Fruit fly (Drosophila melanogaster) whole organism, wandering third instar larva: ENCODE measurements around the gene dmt.

Source experiments
- Abd-B ChIP-seq: fragments of >200 bp; optimal IDR thresholded peaks from 2 replicates; lab custom pipeline; 2017; ENCODE audit warnings: missing biosample characterization, missing genetic modification characterization
- CG32264 ChIP-seq: fragments of 200-800 bp; sonication (Bioruptor generic); optimal IDR thresholded peaks from 2 replicates; lab custom pipeline; 2016; ENCODE audit warnings: missing biosample characterization, missing genetic modification characterization
- CG9705 ChIP-seq: fragments of 200-800 bp; sonication (Bioruptor generic); optimal IDR thresholded peaks from 2 replicates; lab custom pipeline; 2018; ENCODE audit warnings: missing biosample characterization, mild to moderate bottlenecking, missing genetic modification characterization
- Dfd ChIP-seq: fragments of >200 bp; optimal IDR thresholded peaks from 2 replicates; lab custom pipeline; 2017; ENCODE audit warnings: missing biosample characterization, missing genetic modification characterization
- Dif ChIP-seq: fragments of 200-275, 200-300 bp; sonication (Bioruptor generic); optimal IDR thresholded peaks from 2 replicates; lab custom pipeline; 2018; ENCODE audit warnings: missing biosample characterization, missing genetic modification characterization; ENCODE audit not compliant: partially characterized antibody
- GATAd ChIP-seq: sonication (Bioruptor generic); optimal IDR thresholded peaks from 2 replicates; lab custom pipeline; 2016; ENCODE audit warnings: missing biosample characterization, missing genetic modification characterization
- HLH106 ChIP-seq: fragments of 200-800 bp; optimal IDR thresholded peaks from 3 replicates; lab custom pipeline; 2019; ENCODE audit warnings: missing biosample characterization, mild to moderate bottlenecking, missing genetic modification characterization, moderate library complexity
- Hnf4 ChIP-seq: fragments of 200-800 bp; sonication (Bioruptor generic); optimal IDR thresholded peaks from 2 replicates; lab custom pipeline; 2016; ENCODE audit warnings: missing biosample characterization, mild to moderate bottlenecking, missing genetic modification characterization
- Hr78 ChIP-seq: fragments of >200 bp; optimal IDR thresholded peaks from 2 replicates; lab custom pipeline; 2017; ENCODE audit warnings: missing biosample characterization, missing genetic modification characterization
- Hr83 ChIP-seq: fragments of 200-300 bp; sonication (Bioruptor generic); optimal IDR thresholded peaks from 2 replicates; lab custom pipeline; 2016; ENCODE audit warnings: missing biosample characterization, mild to moderate bottlenecking, missing genetic modification characterization, moderate library complexity; ENCODE audit not compliant: poor library complexity, severe bottlenecking
- Jra ChIP-seq: sonication (Bioruptor generic); optimal IDR thresholded peaks from 2 replicates; lab custom pipeline; 2016; ENCODE audit warnings: missing biosample characterization, missing genetic modification characterization
- Myc ChIP-seq: fragments of >200 bp; optimal IDR thresholded peaks from 2 replicates; lab custom pipeline; 2017
- OdsH ChIP-seq: fragments of 200-800 bp; sonication (Bioruptor generic); optimal IDR thresholded peaks from 2 replicates; lab custom pipeline; 2016; ENCODE audit warnings: missing biosample characterization, mild to moderate bottlenecking, missing genetic modification characterization
- Rel ChIP-seq, 2 experiments: fragments of 200-800 bp; sonication (Bioruptor generic) in 1 of 2; optimal IDR thresholded peaks; 2 replicates in 1 of 2; 3 replicates in 1 of 2; lab custom pipeline; 2016 to 2019; ENCODE audit warnings: mild to moderate bottlenecking in 2 of 2, missing biosample characterization in 2 of 2, missing genetic modification characterization in 2 of 2, moderate library complexity in 1 of 2
- Sp1 ChIP-seq: fragments of 200-800 bp; sonication (Bioruptor generic); optimal IDR thresholded peaks from 3 replicates; lab custom pipeline; 2019; ENCODE audit warnings: missing biosample characterization, mild to moderate bottlenecking, missing genetic modification characterization, moderate library complexity
- Vsx2 ChIP-seq: fragments of 200-300, 225-300 bp; sonication (Bioruptor generic); optimal IDR thresholded peaks from 2 replicates; lab custom pipeline; 2018; ENCODE audit warnings: missing biosample characterization, missing genetic modification characterization; ENCODE audit not compliant: partially characterized antibody
- br ChIP-seq: fragments of 200-800 bp; sonication (Bioruptor generic); optimal IDR thresholded peaks from 2 replicates; lab custom pipeline; 2016; ENCODE audit warnings: missing biosample characterization, missing genetic modification characterization
- brk ChIP-seq: fragments of 200-800 bp; sonication (Bioruptor generic); optimal IDR thresholded peaks from 2 replicates; lab custom pipeline; 2016; ENCODE audit warnings: missing biosample characterization, mild to moderate bottlenecking, missing genetic modification characterization
- dl ChIP-seq, 2 experiments: fragments of 175-275, 200-275 bp in 1 of 2; fragments of 200-275 bp in 1 of 2; sonication (Bioruptor generic); optimal IDR thresholded peaks; lab custom pipeline; 2018; ENCODE audit warnings: mild to moderate bottlenecking in 2 of 2, missing biosample characterization in 2 of 2, missing genetic modification characterization in 2 of 2, moderate library complexity in 2 of 2; ENCODE audit not compliant: partially characterized antibody in 2 of 2, insufficient read depth in 1 of 2
- dmrt93B ChIP-seq: fragments of 200-800 bp; sonication (Bioruptor generic); optimal IDR thresholded peaks from 2 replicates; lab custom pipeline; 2018; ENCODE audit warnings: missing biosample characterization, mild to moderate bottlenecking, missing genetic modification characterization
- dsf ChIP-seq: sonication (Bioruptor generic); optimal IDR thresholded peaks from 2 replicates; lab custom pipeline; 2016; ENCODE audit warnings: missing biosample characterization, missing genetic modification characterization, borderline replicate concordance
- ey ChIP-seq: fragments of 200-800 bp; sonication (Bioruptor generic); optimal IDR thresholded peaks from 2 replicates; lab custom pipeline; 2016; ENCODE audit warnings: missing biosample characterization, missing genetic modification characterization
- foxo ChIP-seq, 2 experiments: fragments of 200-800 bp; sonication (Bioruptor generic); optimal IDR thresholded peaks; 2 replicates in 1 of 2; 3 replicates in 1 of 2; lab custom pipeline; 2016 to 2017; ENCODE audit warnings: missing biosample characterization in 2 of 2, missing genetic modification characterization in 2 of 2
- h ChIP-seq: fragments of 200-800 bp; sonication (Bioruptor generic); optimal IDR thresholded peaks from 3 replicates; lab custom pipeline; 2016; ENCODE audit warnings: missing biosample characterization, mild to moderate bottlenecking, missing genetic modification characterization
- jim ChIP-seq: fragments of 175-275, 200-325 bp; sonication (Bioruptor generic); optimal IDR thresholded peaks from 2 replicates; lab custom pipeline; 2016; ENCODE audit warnings: missing biosample characterization, mild to moderate bottlenecking, missing genetic modification characterization
- lola ChIP-seq: fragments of >200 bp; optimal IDR thresholded peaks from 2 replicates; lab custom pipeline; 2017; ENCODE audit warnings: missing biosample characterization, missing genetic modification characterization
- pan ChIP-seq: fragments of >200 bp; optimal IDR thresholded peaks from 2 replicates; lab custom pipeline; 2017
- psq ChIP-seq: fragments of 200-800 bp; sonication (Bioruptor generic); optimal IDR thresholded peaks from 3 replicates; lab custom pipeline; 2017; ENCODE audit warnings: missing biosample characterization, mild to moderate bottlenecking, missing genetic modification characterization, moderate library complexity
- rgr ChIP-seq: fragments of 200-800 bp; sonication (Bioruptor generic); optimal IDR thresholded peaks from 3 replicates; lab custom pipeline; 2016; ENCODE audit warnings: missing biosample characterization, mild to moderate bottlenecking, missing genetic modification characterization
- sage ChIP-seq: fragments of 200-800 bp; sonication (Bioruptor generic); optimal IDR thresholded peaks from 2 replicates; lab custom pipeline; 2016; ENCODE audit warnings: missing biosample characterization, mild to moderate bottlenecking, missing genetic modification characterization
- sv ChIP-seq: fragments of 200-800 bp; sonication (Bioruptor generic); optimal IDR thresholded peaks from 3 replicates; lab custom pipeline; 2016; ENCODE audit warnings: missing biosample characterization, missing genetic modification characterization
- tai ChIP-seq: sonication (Bioruptor generic); optimal IDR thresholded peaks from 2 replicates; lab custom pipeline; 2016; ENCODE audit warnings: missing biosample characterization, missing genetic modification characterization
- woc ChIP-seq: sonication (Bioruptor generic); optimal IDR thresholded peaks from 2 replicates; lab custom pipeline; 2016; ENCODE audit warnings: missing biosample characterization, mild to moderate bottlenecking, missing genetic modification characterization

Gene dmt

DNA sequence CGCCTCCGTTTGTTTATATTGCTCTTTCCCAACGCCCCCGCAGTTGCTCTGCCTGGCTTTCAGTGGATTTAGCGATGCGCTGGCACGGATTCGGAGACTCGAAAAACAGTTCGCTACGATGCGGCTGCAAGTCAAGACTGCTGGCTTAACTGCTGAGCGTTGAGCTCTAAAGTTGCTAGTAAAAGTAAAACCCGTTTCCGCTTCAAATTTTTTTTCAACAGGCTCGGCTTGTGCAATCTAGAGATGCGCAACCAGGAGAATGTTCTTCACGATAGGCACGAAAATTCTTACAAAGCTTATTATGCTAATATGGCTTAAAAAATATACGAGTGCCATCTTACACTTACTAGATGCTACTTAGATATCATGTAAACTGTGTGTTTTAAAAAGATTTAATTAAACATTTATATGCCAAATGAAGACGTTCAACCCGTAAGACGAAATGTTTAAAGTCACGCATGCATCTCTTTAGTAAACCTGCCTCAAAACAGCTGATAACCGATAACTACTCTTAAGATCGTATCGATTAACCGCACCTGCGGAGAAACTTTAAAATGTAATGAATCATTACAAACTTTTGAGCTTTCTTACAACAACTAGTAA lies 36.4 kb downstream of the dmt start, which contains the start of gene CG12948:
Gene CG12948 (minus strand): TSS at position 473 of the 603 bp plus-strand sequence.
- TF ChIP-seq foxo (GFP tag; optimal IDR thresholded peaks at IDR 0.05; lab: Kevin White, UChicago), result peak in 1 of 2 experiments; percentile 32
- TF ChIP-seq woc (GFP tag; lab: Kevin White, UChicago), result peak; percentile 96
- no peak for TF ChIP-seq Vsx2 (GFP tag; lab: Kevin White, UChicago)
- no peak for TF ChIP-seq Rel (GFP tag; optimal IDR thresholded peaks at IDR 0.05; lab: Kevin White, UChicago)
- TF ChIP-seq Rel (tag; optimal IDR thresholded peaks at IDR 0.05; lab: Kevin White, UChicago), result peak; percentile 65
- peak; percentile 10 for TF ChIP-seq dsf (GFP tag; lab: Kevin White, UChicago)
- TF ChIP-seq Dfd (GFP tag; lab: Kevin White, UChicago), result no peak
- TF ChIP-seq sage, result no peak
- no peak for TF ChIP-seq pan (lab: Kevin White, UChicago)
- TF ChIP-seq h (GFP tag; lab: Kevin White, UChicago), result no peak
- peak; percentile 79 for TF ChIP-seq HLH106 (tag; lab: Kevin White, UChicago)
- no peak for TF ChIP-seq Hr78 (GFP tag; lab: Kevin White, UChicago)
- TF ChIP-seq sv (GFP tag; lab: Kevin White, UChicago), result peak; percentile 55
- TF ChIP-seq brk (GFP tag; lab: Kevin White, UChicago), result no peak
- TF ChIP-seq Dif (GFP tag; lab: Kevin White, UChicago), result peak; percentile 17
- TF ChIP-seq rgr (GFP tag; lab: Kevin White, UChicago), result peak; percentile 73
- no peak for TF ChIP-seq tai (GFP tag; lab: Kevin White, UChicago)
- peak; percentile 80 for TF ChIP-seq br (GFP tag; lab: Kevin White, UChicago)
- no peak for TF ChIP-seq GATAd
- no peak for TF ChIP-seq dl (GFP tag; optimal IDR thresholded peaks at IDR 0.05; lab: Kevin White, UChicago; ENCODE audit: insufficient read depth in 1 of 2, partially characterized antibody in 2 of 2)
- no peak for TF ChIP-seq lola (GFP tag; lab: Kevin White, UChicago)
- TF ChIP-seq jim (GFP tag; lab: Kevin White, UChicago), result no peak
- TF ChIP-seq CG32264 (GFP tag; lab: Kevin White, UChicago), result no peak
- TF ChIP-seq CG9705 (GFP tag; lab: Kevin White, UChicago), result peak; percentile 74
- TF ChIP-seq Sp1 (GFP tag; lab: Kevin White, UChicago), result peak; percentile 76
- peak; percentile 51 for TF ChIP-seq ey (GFP tag; lab: Kevin White, UChicago)
- peak; percentile 50 for TF ChIP-seq Myc (lab: Kevin White, UChicago)
- no peak for TF ChIP-seq dmrt93B (GFP tag; lab: Kevin White, UChicago)
- TF ChIP-seq psq (GFP tag; lab: Kevin White, UChicago), result peak; percentile 53
- no peak for TF ChIP-seq Hr83
- TF ChIP-seq Hnf4 (GFP tag; lab: Kevin White, UChicago), result no peak
- peak; percentile 55 for TF ChIP-seq OdsH

DNA sequence ATGACTTTTGCATAAGTTTGCCTTT lies 36.7 kb downstream of the dmt start, which contains the start of gene PpD3:
Gene PpD3 (plus strand): TSS at position 1 of the 25 bp plus-strand sequence.
- TF ChIP-seq pan (lab: Kevin White, UChicago), result no peak
- TF ChIP-seq Abd-B (GFP tag; lab: Kevin White, UChicago), result no peak

DNA sequence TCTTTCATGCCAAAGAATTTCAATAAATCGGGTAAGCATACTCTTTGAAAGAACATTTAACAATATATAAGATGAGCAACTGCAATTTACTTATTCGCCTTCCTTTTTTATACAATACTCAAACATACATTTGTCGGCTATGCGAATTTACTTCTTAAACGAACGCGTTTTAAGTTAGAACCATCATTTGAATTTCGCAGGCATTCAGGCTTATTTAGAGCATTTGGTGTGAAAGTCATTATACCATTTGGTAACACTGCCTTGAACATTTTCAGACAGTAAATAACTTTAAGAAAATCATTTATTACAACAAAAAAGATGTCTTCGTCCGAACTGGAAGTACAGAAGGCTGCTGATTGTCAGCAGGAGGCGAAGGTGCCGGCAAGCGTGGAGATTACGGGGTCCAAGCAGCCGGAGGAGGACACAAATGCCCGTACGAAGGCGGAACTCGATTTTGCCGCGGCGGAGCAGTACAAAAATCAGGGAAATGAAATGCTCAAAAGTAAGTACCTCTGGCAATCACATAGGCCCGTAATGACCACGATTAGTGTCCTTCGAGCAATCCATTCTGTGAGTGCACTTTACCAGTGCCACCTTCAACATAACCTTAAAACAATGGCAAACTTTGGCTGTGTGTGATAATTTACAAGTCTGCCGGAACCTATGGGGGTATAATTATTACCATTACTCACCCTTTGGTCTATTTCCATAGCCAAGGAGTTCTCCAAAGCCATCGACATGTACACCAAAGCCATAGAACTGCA lies 37.1 kb downstream of the dmt start:
- TF ChIP-seq Jra (GFP tag; lab: Kevin White, UChicago), result no peak
- TF ChIP-seq dmrt93B (GFP tag; lab: Kevin White, UChicago), result no peak
- no peak for TF ChIP-seq sage
- no peak for TF ChIP-seq h (GFP tag; lab: Kevin White, UChicago)
- no peak for TF ChIP-seq psq (GFP tag; lab: Kevin White, UChicago)
- no peak for TF ChIP-seq Myc (lab: Kevin White, UChicago)

DNA sequence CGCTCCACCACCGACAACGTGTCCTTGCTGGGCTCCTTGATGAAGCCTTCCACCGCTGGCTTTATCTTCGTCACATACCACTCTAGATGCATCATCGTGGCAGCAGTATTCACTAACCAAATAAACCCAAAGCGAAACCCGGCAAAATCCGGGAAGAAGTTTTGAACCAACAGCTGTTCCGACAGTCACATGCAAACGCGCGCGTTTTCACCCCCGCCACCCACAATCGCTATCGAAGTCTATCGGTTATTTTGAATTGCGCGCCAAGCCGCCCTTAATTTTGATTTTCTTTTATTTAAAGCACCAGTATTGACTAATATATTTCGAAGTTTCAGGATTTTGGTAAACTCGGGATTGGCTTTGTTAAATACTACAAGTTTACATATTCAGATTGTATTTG lies 43.5 kb downstream of the dmt start, which contains the start of gene Tti1:
Gene Tti1 (minus strand): TSS at position 200 of the 400 bp plus-strand sequence.
- no peak for TF ChIP-seq Dif (GFP tag; lab: Kevin White, UChicago)
- no peak for TF ChIP-seq CG32264 (GFP tag; lab: Kevin White, UChicago)
- no peak for TF ChIP-seq CG9705 (GFP tag; lab: Kevin White, UChicago)
- TF ChIP-seq brk (GFP tag; lab: Kevin White, UChicago), result no peak
- TF ChIP-seq, all 38 proteins: peak for 0
